Worm (Caenorhabditis elegans) whole organism, L4 larva: Measurements from ENCODE around the gene F42A10.5.

Experiments used
- Y5F2A.4 ChIP-seq: fragments of 200-800 bp; sonication (Bioruptor generic); optimal IDR thresholded peaks from 2 replicates; lab custom pipeline; 2018; ENCODE audit warnings: mild to moderate bottlenecking, missing genetic modification characterization, missing compliant biosample characterization
- ama-1 ChIP-seq: fragments of 150-350 bp; optimal IDR thresholded peaks from 2 replicates; lab custom pipeline; 2014; ENCODE audit warnings: inconsistent platforms, mixed read lengths
- egl-27 ChIP-seq: sonication (generic microtip); optimal IDR thresholded peaks from 3 replicates; lab custom pipeline; 2017; ENCODE audit warnings: missing biosample characterization, missing genetic modification reagents, missing genetic modification characterization
- nhr-11 ChIP-seq: fragments of 150-350 bp; optimal IDR thresholded peaks from 2 replicates; lab custom pipeline; 2014; ENCODE audit warnings: missing biosample characterization, missing genetic modification characterization
- snpc-4 ChIP-seq: fragments of 150-350 bp; optimal IDR thresholded peaks from 2 replicates; lab custom pipeline; 2014; ENCODE audit warnings: missing biosample characterization, missing genetic modification characterization

DNA sequence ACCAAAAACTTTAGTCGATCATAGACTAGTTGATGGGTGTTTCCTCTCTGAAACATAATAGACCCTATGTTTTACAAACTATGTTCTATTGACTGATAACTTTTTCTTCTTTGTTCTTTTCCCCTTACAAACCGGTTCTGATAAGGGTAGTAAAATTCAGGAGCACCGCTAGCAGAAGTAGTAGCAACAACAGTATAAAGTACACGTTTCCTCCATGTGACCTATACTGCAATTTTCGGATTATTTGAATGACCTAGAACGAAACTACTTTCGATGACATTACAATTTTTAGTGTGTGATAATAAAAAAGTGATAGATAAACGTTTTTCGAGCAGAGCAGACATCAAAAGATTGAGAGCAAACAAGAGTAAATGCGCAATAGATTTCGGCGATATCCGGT lies 7.0 kb upstream of the F42A10.5 start:
- TF ChIP-seq Y5F2A.4 (GFP tag; lab: Kevin White, UChicago) (no peak), ama-1 (lab: Kevin White, UChicago) (no peak), egl-27 (no peak), nhr-11 (tag; lab: Kevin White, UChicago) (no peak), snpc-4 (tag; lab: Kevin White, UChicago) (no peak)
